Fruit fly (Drosophila melanogaster): ENCODE measurements around the gene SmydA-8.

dm6 chrX:2259763-2260162 lies 46.2 kb upstream of the SmydA-8 start, which contains the start of gene CG3078:
- TF ChIP-seq CG10959 (GFP tag; IDR thresholded peaks at IDR 0.05), result no peak
- TF ChIP-seq mld (GFP tag; IDR thresholded peaks at IDR 0.05; ENCODE audit: partially characterized antibody), result no peak
- TF ChIP-seq Sox100B (GFP tag; optimal IDR thresholded peaks at IDR 0.05), result no peak
